Worm (Caenorhabditis elegans) whole organism, young adult: ENCODE data around the gene R08E3.1.

Experiments
- F37B4.10 ChIP-seq: fragments of 200-800 bp; sonication (Bioruptor generic); IDR thresholded peaks from 2 replicates; pipeline ENCODE4 v1.3.6; 2022; ENCODE audit warnings: missing genetic modification characterization, missing compliant biosample characterization
- F55B11.4 ChIP-seq: sonication (generic microtip); optimal IDR thresholded peaks from 2 replicates; lab custom pipeline; 2016; ENCODE audit warnings: missing compliant biosample characterization, missing genetic modification characterization, borderline replicate concordance; ENCODE audit not compliant: insufficient read depth
- aptf-3 ChIP-seq: fragments of 200-800 bp; sonication (Bioruptor generic); IDR thresholded peaks from 2 replicates; pipeline ENCODE4 v1.3.6; 2022; ENCODE audit warnings: missing genetic modification characterization, missing compliant biosample characterization
- cebp-1 ChIP-seq, 2 experiments: fragments of 200-800 bp in 1 of 2; sonication (Bioruptor generic) in 1 of 2; sonication (generic microtip) in 1 of 2; IDR thresholded peaks in 1 of 2; optimal IDR thresholded peaks in 1 of 2; 2 replicates each; pipeline versions ENCODE4 v1.3.6 to Lab custom; 2017 to 2022; ENCODE audit warnings: missing compliant biosample characterization in 2 of 2, missing genetic modification characterization in 2 of 2, mild to moderate bottlenecking in 1 of 2, missing genetic modification reagents in 1 of 2, moderate library complexity in 1 of 2
- ceh-100 ChIP-seq: fragments of 200-800 bp; sonication (Bioruptor generic); IDR thresholded peaks from 2 replicates; pipeline ENCODE4 v1.3.6; 2022; ENCODE audit warnings: missing genetic modification reagents, missing genetic modification characterization, missing compliant biosample characterization
- ceh-27 ChIP-seq: fragments of 200-800 bp; sonication (Bioruptor generic); optimal IDR thresholded peaks from 2 replicates; lab custom pipeline; 2018; ENCODE audit warnings: mild to moderate bottlenecking, missing genetic modification characterization, moderate library complexity, missing compliant biosample characterization
- ceh-40 ChIP-seq: fragments of 200-800 bp; sonication (Bioruptor generic); IDR thresholded peaks from 2 replicates; pipeline ENCODE4 v1.3.6; 2022; ENCODE audit warnings: missing genetic modification characterization, missing compliant biosample characterization
- ceh-58 ChIP-seq: fragments of 200-800 bp; sonication (Bioruptor generic); IDR thresholded peaks from 2 replicates; pipeline ENCODE4 v1.3.6; 2022; ENCODE audit warnings: missing genetic modification characterization, missing compliant biosample characterization
- dpff-1 ChIP-seq: sonication (generic microtip); optimal IDR thresholded peaks from 2 replicates; lab custom pipeline; 2017; ENCODE audit warnings: mild to moderate bottlenecking, missing genetic modification characterization, missing compliant biosample characterization
- efl-1 ChIP-seq: fragments of 150-350 bp; optimal IDR thresholded peaks from 2 replicates; lab custom pipeline; 2014; ENCODE audit warnings: missing biosample characterization, missing genetic modification reagents, missing genetic modification characterization
- ekl-4 ChIP-seq: fragments of 200-800 bp; sonication (Bioruptor generic); IDR thresholded peaks from 2 replicates; pipeline ENCODE4 v1.3.6; 2022; ENCODE audit warnings: missing genetic modification reagents, missing genetic modification characterization, missing compliant biosample characterization
- him-1 ChIP-seq: sonication (generic microtip); optimal IDR thresholded peaks from 2 replicates; lab custom pipeline; 2016; ENCODE audit warnings: missing genotype, missing genetic modification reagents, missing genetic modification characterization, missing compliant biosample characterization
- hlh-12 ChIP-seq: sonication (generic microtip); optimal IDR thresholded peaks from 2 replicates; lab custom pipeline; 2016; ENCODE audit warnings: missing genetic modification characterization, missing compliant biosample characterization
- lag-1 ChIP-seq: fragments of 200-800 bp; sonication (Bioruptor generic); IDR thresholded peaks from 2 replicates; pipeline ENCODE4 v1.3.6; 2022; ENCODE audit warnings: missing genetic modification reagents, missing genetic modification characterization, missing compliant biosample characterization
- lin-35 ChIP-seq, 3 experiments: fragments of 150-350 bp in 2 of 3; sonication (generic microtip) in 1 of 3; optimal IDR thresholded peaks; 2 replicates each; lab custom pipeline; 2014 to 2018; ENCODE audit warnings: missing biosample characterization in 3 of 3, missing genetic modification characterization in 3 of 3, missing genetic modification reagents in 3 of 3
- lir-1 ChIP-seq: fragments of 200-800 bp; sonication (Bioruptor generic); conservative IDR thresholded peaks from 2 replicates; pipeline ENCODE4 v1.3.6; 2022; ENCODE audit warnings: missing genetic modification reagents, missing genetic modification characterization, missing compliant biosample characterization
- madf-8 ChIP-seq: fragments of 200-800 bp; sonication (Bioruptor generic); conservative IDR thresholded peaks from 2 replicates; pipeline ENCODE4 v1.3.6; 2022; ENCODE audit warnings: missing genetic modification reagents, missing genetic modification characterization, missing compliant biosample characterization
- mcd-1 ChIP-seq: fragments of 200-800 bp; sonication (Bioruptor generic); IDR thresholded peaks from 2 replicates; pipeline ENCODE4 v1.3.6; 2022; ENCODE audit warnings: missing genetic modification reagents, missing genetic modification characterization, missing compliant biosample characterization
- nfya-1 ChIP-seq: sonication (generic microtip); optimal IDR thresholded peaks from 2 replicates; lab custom pipeline; 2017; ENCODE audit warnings: antibody characterized with exemption, missing compliant biosample characterization, missing genetic modification characterization, borderline replicate concordance; ENCODE audit not compliant: insufficient read depth
- nhr-90 ChIP-seq: sonication (generic microtip); optimal IDR thresholded peaks from 2 replicates; lab custom pipeline; 2016; ENCODE audit warnings: missing genotype, mild to moderate bottlenecking, missing genetic modification characterization, missing compliant biosample characterization
- pbrm-1 ChIP-seq: fragments of 200-800 bp; sonication (Bioruptor generic); IDR thresholded peaks from 2 replicates; pipeline ENCODE4 v1.3.6; 2022; ENCODE audit warnings: missing genetic modification reagents, missing genetic modification characterization, missing compliant biosample characterization
- pha-4 ChIP-seq: fragments of 150-350 bp; sonication (generic microtip); optimal IDR thresholded peaks from 2 replicates; lab custom pipeline; 2014; ENCODE audit warnings: missing biosample characterization, missing genetic modification reagents, missing genetic modification characterization
- sdz-38 ChIP-seq: sonication (generic microtip); optimal IDR thresholded peaks from 2 replicates; lab custom pipeline; 2016; ENCODE audit warnings: missing genotype, missing genetic modification characterization, missing compliant biosample characterization
- unc-62 ChIP-seq: fragments of 150-350 bp; optimal IDR thresholded peaks from 2 replicates; lab custom pipeline; 2014; ENCODE audit warnings: missing biosample characterization, missing genetic modification reagents, missing genetic modification characterization
- zfh-2 ChIP-seq: fragments of 200-800 bp; sonication (Bioruptor generic); conservative IDR thresholded peaks from 2 replicates; pipeline ENCODE4 v1.3.6; 2022; ENCODE audit warnings: missing genetic modification reagents, missing genetic modification characterization, missing compliant biosample characterization

The R08E3.1 gene

ce11 chrX:4875296-4875695 is 52.8 kb downstream of the R08E3.1 start:
- no peak for TF ChIP-seq ceh-40
- TF ChIP-seq him-1 (tag; lab: Kevin White, UChicago), result no peak
- no peak for TF ChIP-seq ceh-100 (GFP tag; lab: Robert Waterston, UW)
- no peak for TF ChIP-seq lir-1
- TF ChIP-seq pha-4, result no peak
- TF ChIP-seq pbrm-1 (GFP tag; lab: Robert Waterston, UW), result no peak
- TF ChIP-seq cebp-1 (GFP tag; IDR thresholded peaks at IDR 0.05; lab: Robert Waterston, UW), result no peak
- TF ChIP-seq cebp-1 (tag; optimal IDR thresholded peaks at IDR 0.05; lab: Kevin White, UChicago), result no peak
- no peak for TF ChIP-seq dpff-1 (tag; lab: Kevin White, UChicago)
- TF ChIP-seq ekl-4 (GFP tag; lab: Robert Waterston, UW), result no peak
- TF ChIP-seq, all 124 proteins: peak for 0

DNA sequence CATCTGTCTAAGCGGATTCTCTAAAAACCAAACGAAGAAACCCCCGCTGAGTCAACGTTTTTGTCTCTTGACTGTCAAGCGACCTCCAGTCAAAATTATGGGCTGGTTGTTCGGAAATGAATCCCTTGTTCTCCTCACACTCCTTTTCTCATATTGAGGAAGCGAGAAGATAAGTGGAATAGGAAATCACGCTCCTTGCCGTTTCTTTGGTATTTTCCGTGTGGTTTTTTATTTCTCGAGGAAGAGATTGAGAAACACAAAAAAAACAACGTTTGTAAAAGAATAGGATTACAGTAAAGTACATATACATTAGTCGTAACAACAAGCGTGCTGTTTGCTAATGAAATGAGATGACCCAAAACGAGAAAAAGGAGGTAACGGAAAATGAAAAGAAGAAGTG is 54.5 kb downstream of the R08E3.1 start, which contains the start of gene tsp-14:
Gene tsp-14, minus strand, starts transcription at position 62 of the 400 bp plus-strand sequence.
- TF ChIP-seq unc-62 (GFP tag; lab: Kevin White, UChicago), result no peak
- TF ChIP-seq ceh-58 (GFP tag; lab: Robert Waterston, UW), result no peak
- no peak for TF ChIP-seq lag-1 (GFP tag; lab: Robert Waterston, UW)
- no peak for TF ChIP-seq mcd-1 (GFP tag; lab: Robert Waterston, UW)
- no peak for TF ChIP-seq aptf-3 (GFP tag; lab: Robert Waterston, UW)
- no peak for TF ChIP-seq lin-35 (GFP tag; optimal IDR thresholded peaks at IDR 0.05; lab: Kevin White, UChicago)
- no peak for TF ChIP-seq hlh-12 (tag; lab: Kevin White, UChicago)
- no peak for TF ChIP-seq ekl-4 (GFP tag; lab: Robert Waterston, UW)
- no peak for TF ChIP-seq efl-1

ce11 chrX:4879998-4880397 is 57.6 kb downstream of the R08E3.1 start:
- TF ChIP-seq ceh-27 (peak; percentile 68), F37B4.10 (GFP tag; lab: Robert Waterston, UW) (no peak), nfya-1 (tag; lab: Kevin White, UChicago) (no peak)

- no peak for TF ChIP-seq sdz-38 (tag; lab: Kevin White, UChicago)
- no peak for TF ChIP-seq nhr-90 (tag; lab: Kevin White, UChicago)
- TF ChIP-seq ceh-27, result no peak
- TF ChIP-seq zfh-2 (GFP tag; lab: Robert Waterston, UW), result no peak
- TF ChIP-seq F55B11.4 (tag; lab: Kevin White, UChicago), result no peak
- TF ChIP-seq madf-8 (GFP tag; lab: Robert Waterston, UW), result no peak
Measured at ce11 chrX:4881310-4881709, 58.9 kb downstream of the R08E3.1 start.
